Worm (Caenorhabditis elegans) whole organism, mixed stage, embryonic: ENCODE measurements around the gene Y45G5AL.1.

Experiments
- M03D4.4 ChIP-seq: sonication (generic microtip); optimal IDR thresholded peaks from 2 replicates; lab custom pipeline; 2017; ENCODE audit warnings: mild to moderate bottlenecking, missing genetic modification characterization, missing compliant biosample characterization
- bed-3 ChIP-seq: fragments of 200-800 bp; sonication (Bioruptor generic); optimal IDR thresholded peaks from 3 replicates; lab custom pipeline; 2018; ENCODE audit warnings: mild to moderate bottlenecking, missing genetic modification characterization, moderate library complexity, missing compliant biosample characterization
- ceh-39 ChIP-seq: fragments of 150-350 bp; optimal IDR thresholded peaks from 2 replicates; lab custom pipeline; 2014; ENCODE audit warnings: missing biosample characterization, missing genetic modification characterization
- ceh-83 ChIP-seq: fragments of 200-800 bp; sonication (Bioruptor generic); optimal IDR thresholded peaks from 2 replicates; lab custom pipeline; 2018; ENCODE audit warnings: mild to moderate bottlenecking, missing genetic modification characterization, missing compliant biosample characterization
- ces-1 ChIP-seq: fragments of 150-350 bp; optimal IDR thresholded peaks from 2 replicates; lab custom pipeline; 2014; ENCODE audit warnings: missing biosample characterization, missing genetic modification reagents, missing genetic modification characterization
- cnd-1 ChIP-seq: fragments of 200-800 bp; sonication (Bioruptor generic); optimal IDR thresholded peaks from 2 replicates; lab custom pipeline; 2018; ENCODE audit warnings: mild to moderate bottlenecking, missing genetic modification characterization, missing compliant biosample characterization
- drap-1 ChIP-seq: fragments of 200-800 bp; sonication (Bioruptor generic); optimal IDR thresholded peaks from 3 replicates; lab custom pipeline; 2018; ENCODE audit warnings: mild to moderate bottlenecking, missing genetic modification characterization, missing compliant biosample characterization
- elt-1 ChIP-seq: sonication (generic microtip); optimal IDR thresholded peaks from 2 replicates; lab custom pipeline; 2017; ENCODE audit warnings: missing genetic modification characterization, mild to moderate bottlenecking, missing compliant biosample characterization, antibody characterized with exemption, moderate library complexity, borderline replicate concordance; ENCODE audit not compliant: insufficient read depth
- elt-3 ChIP-seq: fragments of 150-350 bp; optimal IDR thresholded peaks from 2 replicates; lab custom pipeline; 2014; ENCODE audit warnings: missing biosample characterization, missing genetic modification characterization
- flh-1 ChIP-seq: fragments of 200-800 bp; sonication (Bioruptor generic); optimal IDR thresholded peaks from 2 replicates; lab custom pipeline; 2018; ENCODE audit warnings: mild to moderate bottlenecking, missing genetic modification characterization, moderate library complexity, missing compliant biosample characterization
- ham-2 ChIP-seq: fragments of 200-800 bp; sonication (Bioruptor generic); optimal IDR thresholded peaks from 2 replicates; lab custom pipeline; 2018; ENCODE audit warnings: mild to moderate bottlenecking, missing genetic modification characterization, missing compliant biosample characterization
- hlh-1 ChIP-seq: fragments of 150-350 bp; optimal IDR thresholded peaks from 2 replicates; lab custom pipeline; 2014; ENCODE audit warnings: missing biosample characterization, missing genetic modification reagents, missing genetic modification characterization
- lin-13 ChIP-seq: fragments of 150-350 bp; optimal IDR thresholded peaks from 2 replicates; lab custom pipeline; 2014; ENCODE audit warnings: missing biosample characterization, missing genetic modification characterization
- lin-32 ChIP-seq: fragments of 200-800 bp; sonication (Bioruptor generic); optimal IDR thresholded peaks from 2 replicates; lab custom pipeline; 2018; ENCODE audit warnings: mild to moderate bottlenecking, missing genetic modification characterization, missing compliant biosample characterization
- lsy-2 ChIP-seq: fragments of 150-350 bp; optimal IDR thresholded peaks from 2 replicates; lab custom pipeline; 2014; ENCODE audit warnings: missing biosample characterization, missing genetic modification characterization
- mab-5 ChIP-seq: fragments of 150-350 bp; optimal IDR thresholded peaks from 2 replicates; lab custom pipeline; 2014; ENCODE audit warnings: missing biosample characterization, missing genetic modification characterization
- mep-1 ChIP-seq: fragments of 150-350 bp; optimal IDR thresholded peaks from 2 replicates; lab custom pipeline; 2017; ENCODE audit warnings: missing biosample characterization, missing genetic modification reagents, missing genetic modification characterization, inconsistent platforms
- mls-2 ChIP-seq: sonication (generic microtip); optimal IDR thresholded peaks from 2 replicates; lab custom pipeline; 2016; ENCODE audit warnings: mild to moderate bottlenecking, missing genetic modification characterization, moderate library complexity, missing compliant biosample characterization
- nhr-12 ChIP-seq: fragments of 150-350 bp; optimal IDR thresholded peaks from 2 replicates; lab custom pipeline; 2014; ENCODE audit warnings: missing biosample characterization, missing genetic modification characterization
- nhr-2 ChIP-seq: fragments of 150-350 bp; optimal IDR thresholded peaks from 2 replicates; lab custom pipeline; 2014; ENCODE audit warnings: missing biosample characterization, missing genetic modification characterization
- nhr-76 ChIP-seq: sonication (generic microtip); optimal IDR thresholded peaks from 2 replicates; lab custom pipeline; 2017; ENCODE audit warnings: missing biosample characterization, missing genetic modification characterization
- pha-4 ChIP-seq: fragments of 150-350 bp; optimal IDR thresholded peaks from 2 replicates; lab custom pipeline; 2018; ENCODE audit warnings: missing biosample characterization, missing genetic modification reagents, missing genetic modification characterization
- sem-2 ChIP-seq: fragments of 200-800 bp; sonication (Bioruptor generic); optimal IDR thresholded peaks from 2 replicates; lab custom pipeline; 2018; ENCODE audit warnings: mild to moderate bottlenecking, missing genetic modification characterization, missing compliant biosample characterization
- snpc-4 ChIP-seq: fragments of 150-350 bp; optimal IDR thresholded peaks from 2 replicates; lab custom pipeline; 2014; ENCODE audit warnings: missing biosample characterization, missing genetic modification characterization
- sptf-1 ChIP-seq: sonication (generic microtip); optimal IDR thresholded peaks from 2 replicates; lab custom pipeline; 2017; ENCODE audit warnings: mild to moderate bottlenecking, missing genetic modification characterization, moderate library complexity, missing compliant biosample characterization
- unc-120 ChIP-seq: sonication (generic microtip); optimal IDR thresholded peaks from 2 replicates; lab custom pipeline; 2017; ENCODE audit warnings: missing genetic modification characterization, missing compliant biosample characterization; ENCODE audit not compliant: poor library complexity, severe bottlenecking
- unc-39 ChIP-seq: fragments of 150-350 bp; optimal IDR thresholded peaks from 2 replicates; lab custom pipeline; 2014; ENCODE audit warnings: missing biosample characterization, missing genetic modification characterization
- zip-8 ChIP-seq: fragments of 150-350 bp; optimal IDR thresholded peaks from 2 replicates; lab custom pipeline; 2014; ENCODE audit warnings: missing biosample characterization, missing genetic modification characterization

The Y45G5AL.1 gene

DNA sequence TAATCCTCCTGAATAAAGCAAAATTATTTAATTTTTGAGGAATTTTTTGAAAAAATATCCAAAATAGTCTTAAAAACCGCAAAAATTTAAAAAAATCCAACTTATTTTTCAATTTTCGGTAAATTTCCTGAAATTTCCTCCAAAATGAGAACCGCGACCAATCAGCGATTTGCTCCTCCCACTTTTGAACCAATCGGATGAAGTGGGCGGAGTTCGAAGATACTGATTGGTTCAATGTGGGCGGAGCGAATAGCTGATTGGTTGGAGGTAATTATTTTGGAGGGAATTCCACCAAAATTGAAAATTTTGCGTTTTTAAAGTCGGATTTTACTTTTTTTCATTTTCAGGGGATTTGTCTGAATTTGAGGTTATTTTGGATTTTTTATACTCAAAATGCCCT is 23.7 kb downstream of the Y45G5AL.1 start:
- TF ChIP-seq nhr-12 = no peak

DNA sequence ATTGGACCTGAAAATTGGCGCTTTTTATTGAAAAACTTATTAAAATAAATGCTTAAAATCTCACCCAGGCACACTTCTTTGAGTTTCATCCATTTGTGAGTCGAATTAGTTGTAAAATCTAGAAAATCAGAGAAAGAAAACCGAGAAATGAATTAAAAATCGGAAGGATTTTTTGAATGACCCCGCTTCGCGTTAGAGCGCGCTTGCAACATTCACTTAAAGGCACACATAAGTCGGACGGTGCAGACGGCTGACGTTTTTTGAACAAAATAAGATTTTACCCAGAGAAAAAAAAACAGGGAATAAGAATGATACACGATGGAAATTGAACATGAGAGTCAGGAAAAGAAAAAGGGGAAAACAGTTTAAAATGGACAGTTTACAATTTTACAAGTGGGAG is 25.4 kb downstream of the Y45G5AL.1 start:
- no peak for TF ChIP-seq sptf-1 (tag; lab: Kevin White, UChicago)
- peak; percentile 19 for TF ChIP-seq ceh-39 (tag; lab: Kevin White, UChicago)
- TF ChIP-seq zip-8 (tag; lab: Kevin White, UChicago) = no peak
- TF ChIP-seq hlh-1 (tag; lab: Kevin White, UChicago) = no peak
- TF ChIP-seq M03D4.4 = no peak
- TF ChIP-seq unc-120 (tag; lab: Kevin White, UChicago) = no peak
- TF ChIP-seq snpc-4 (tag; lab: Kevin White, UChicago) = no peak
- TF ChIP-seq mep-1 = peak; percentile 41
- TF ChIP-seq ces-1 (GFP tag; lab: Kevin White, UChicago) = peak; percentile 7
- TF ChIP-seq pha-4 (tag; lab: Kevin White, UChicago) = no peak
- TF ChIP-seq nhr-2 = no peak
- TF ChIP-seq nhr-12 = no peak
- TF ChIP-seq elt-1 (tag; lab: Kevin White, UChicago) = no peak
- no peak for TF ChIP-seq lin-13

DNA sequence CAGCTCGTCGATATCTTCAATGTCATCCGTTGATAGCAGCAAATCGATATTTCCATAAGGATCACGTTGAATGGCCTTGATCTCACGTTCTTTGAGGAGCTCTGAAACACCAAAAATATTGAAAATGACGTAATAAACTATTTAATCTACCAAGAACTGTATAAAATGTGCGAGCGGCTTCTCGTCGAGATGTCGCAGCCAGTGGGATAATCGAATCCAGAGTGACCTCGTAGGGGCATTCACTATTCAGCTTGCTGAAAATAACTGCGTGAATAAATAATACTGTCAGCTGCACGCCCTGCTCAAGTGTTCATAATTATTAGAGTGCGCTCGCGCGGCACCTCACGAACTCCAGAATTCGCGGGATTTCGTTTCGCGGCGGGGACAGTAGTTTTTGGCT is 25.8 kb downstream of the Y45G5AL.1 start, which contains the start of gene Y45G5AM.7:
Y45G5AM.7 (minus strand) TSS at position 101 of the 400 bp plus-strand sequence.
- TF ChIP-seq ham-2 = no peak
- TF ChIP-seq zip-8 (tag; lab: Kevin White, UChicago) = peak; percentile 21

DNA sequence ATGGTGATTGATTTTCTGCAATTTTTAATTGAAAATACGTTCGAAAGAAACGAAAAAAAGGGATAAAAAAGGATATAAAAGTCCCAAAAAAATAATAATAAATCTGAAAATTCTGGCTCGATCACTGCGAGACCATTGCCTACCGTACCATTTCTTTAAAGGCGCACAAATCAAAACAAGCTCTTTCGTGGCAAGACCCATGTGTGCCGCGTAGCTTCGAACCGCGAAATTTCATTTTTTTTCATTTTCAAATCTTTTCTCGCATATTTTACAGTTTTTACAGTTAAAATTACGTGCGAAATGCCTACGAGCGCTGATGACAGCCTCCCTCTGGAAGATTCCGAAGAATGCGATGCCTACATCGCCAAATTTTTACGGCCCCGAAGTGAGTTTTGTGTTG is 31.3 kb downstream of the Y45G5AL.1 start, which contains the start of the genes coh-4 and pid-5:
coh-4 (minus strand) TSS at position 17 of the 400 bp plus-strand sequence.
pid-5 (plus strand) TSS at position 259 of the 400 bp plus-strand sequence.
- TF ChIP-seq lin-32 = no peak
- no peak for TF ChIP-seq sem-2
- no peak for TF ChIP-seq lsy-2 (tag; lab: Kevin White, UChicago)
- TF ChIP-seq nhr-12 = no peak
- TF ChIP-seq ham-2 = no peak
- TF ChIP-seq mab-5 (tag; lab: Kevin White, UChicago) = no peak
- TF ChIP-seq, all 35 proteins: peak for 0

DNA sequence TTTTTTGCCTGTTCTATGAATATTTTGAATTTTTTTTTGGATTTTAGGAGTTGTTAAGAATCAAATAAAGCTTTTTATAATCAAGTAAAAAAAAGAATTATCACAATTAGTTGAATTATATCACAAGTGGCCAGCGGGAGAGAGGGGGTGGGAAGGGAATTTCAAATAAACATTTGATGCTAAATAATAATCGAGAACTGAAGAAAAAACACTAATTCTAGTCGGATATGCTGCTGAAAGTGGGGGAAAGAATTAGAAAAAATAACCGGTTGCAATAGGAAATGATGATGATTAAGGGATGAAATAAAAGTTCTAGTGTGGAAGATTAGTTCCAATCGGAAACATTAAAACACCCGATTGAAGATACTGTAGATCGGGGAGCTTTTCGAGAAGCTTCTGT is 37.0 kb downstream of the Y45G5AL.1 start:
- TF ChIP-seq ham-2 (no peak), sem-2 (no peak), drap-1 (GFP tag; lab: Kevin White, UChicago) (no peak), ceh-83 (GFP tag; lab: Kevin White, UChicago) (no peak), cnd-1 (tag; lab: Kevin White, UChicago) (no peak), mls-2 (tag; lab: Kevin White, UChicago) (no peak), M03D4.4 (no peak)

DNA sequence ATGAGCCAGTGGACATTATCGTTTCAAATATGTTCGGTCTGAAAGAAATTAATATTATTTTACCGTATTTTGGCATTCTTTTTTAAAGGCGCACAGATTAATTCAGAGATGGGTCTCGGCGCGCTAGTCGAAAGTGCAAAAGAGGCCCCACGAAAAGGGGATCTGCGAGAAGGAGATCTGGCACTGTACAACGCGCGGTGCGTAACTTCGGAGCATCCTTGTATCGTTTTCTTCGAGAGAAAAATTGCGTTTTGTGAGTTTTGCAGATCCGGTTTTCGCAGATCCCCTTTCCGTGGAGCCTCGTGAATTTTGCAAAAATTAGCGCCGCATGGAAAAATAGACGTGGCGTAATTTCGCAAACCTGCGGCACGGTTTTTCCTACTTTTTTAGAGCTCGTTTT is 37.4 kb downstream of the Y45G5AL.1 start:
- TF ChIP-seq lin-32 = peak; percentile 20
- no peak for TF ChIP-seq mep-1
- peak; percentile 2 for TF ChIP-seq sptf-1 (tag; lab: Kevin White, UChicago)
- peak; percentile 45 for TF ChIP-seq cnd-1 (tag; lab: Kevin White, UChicago)
- TF ChIP-seq ceh-39 (tag; lab: Kevin White, UChicago) = no peak

DNA sequence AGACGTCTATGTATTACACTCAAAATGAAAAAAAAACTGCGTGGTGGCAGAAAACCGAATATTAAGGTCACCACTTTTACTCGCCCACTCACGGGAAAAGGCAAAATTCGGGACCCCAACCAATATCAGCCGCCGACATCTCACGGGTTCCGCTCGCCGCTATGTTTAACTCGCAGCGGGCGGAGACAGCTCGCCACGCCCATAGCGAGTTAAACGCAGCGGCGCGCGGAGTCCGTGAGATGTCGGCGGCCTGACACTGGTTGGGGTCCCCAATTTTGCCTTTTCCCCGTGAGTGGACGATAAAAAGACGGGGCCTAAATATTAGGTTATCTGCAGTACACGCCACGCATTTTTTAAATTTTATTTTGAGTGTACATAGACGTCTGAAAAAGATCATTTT is 38.2 kb downstream of the Y45G5AL.1 start:
- TF ChIP-seq lin-13 (no peak), ham-2 (no peak), nhr-76 (no peak), M03D4.4 (no peak), sptf-1 (tag; lab: Kevin White, UChicago) (no peak), nhr-2 (no peak), unc-39 (no peak), hlh-1 (tag; lab: Kevin White, UChicago) (no peak), bed-3 (GFP tag; lab: Kevin White, UChicago) (no peak), flh-1 (GFP tag; lab: Kevin White, UChicago) (no peak), ceh-83 (GFP tag; lab: Kevin White, UChicago) (no peak), drap-1 (GFP tag; lab: Kevin White, UChicago) (no peak), elt-3 (tag; lab: Kevin White, UChicago) (no peak), zip-8 (tag; lab: Kevin White, UChicago) (no peak), ceh-39 (tag; lab: Kevin White, UChicago) (no peak)
